Fruit fly (Drosophila melanogaster) whole organism, embryonic: Measurements from ENCODE around the gene His3.3A.
A peak's percentile ranks its signal among the peaks of the same experiment; 100 is the strongest.

Experiments used
- Bdp1 ChIP-seq: fragments of 200-800 bp; sonication (Bioruptor generic); optimal IDR thresholded peaks from 3 replicates; lab custom pipeline; 2016; ENCODE audit warnings: missing biosample characterization, missing genetic modification characterization
- C15 ChIP-seq: fragments of 200-800 bp; sonication (Bioruptor generic); IDR thresholded peaks from 3 replicates; pipeline ENCODE4 v1.3.6; 2022; ENCODE audit warnings: missing biosample characterization, missing genetic modification characterization
- CG10366 ChIP-seq: fragments of 200-800 bp; sonication (Bioruptor generic); IDR thresholded peaks from 2 replicates; pipeline ENCODE4 v1.3.6; 2022; ENCODE audit warnings: missing biosample characterization, missing genetic modification characterization
- CG11247 ChIP-seq: fragments of 200-800 bp; sonication (Bioruptor generic); IDR thresholded peaks from 2 replicates; pipeline ENCODE4 v1.3.6; 2022; ENCODE audit warnings: missing biosample characterization, missing genetic modification characterization
- CG11456 ChIP-seq: fragments of 200-800 bp; sonication (Bioruptor generic); IDR thresholded peaks from 3 replicates; pipeline ENCODE4 v1.3.6; 2022; ENCODE audit warnings: missing biosample characterization, missing genetic modification characterization
- CG12236 ChIP-seq: fragments of 200-800 bp; sonication (Bioruptor generic); optimal IDR thresholded peaks from 2 replicates; lab custom pipeline; 2016; ENCODE audit warnings: missing biosample characterization, missing genetic modification characterization
- CG14965 ChIP-seq: fragments of 200-800 bp; sonication (Bioruptor generic); optimal IDR thresholded peaks from 2 replicates; lab custom pipeline; 2016; ENCODE audit warnings: missing biosample characterization, missing genetic modification characterization, borderline replicate concordance
- CG15073 ChIP-seq: fragments of 200-800 bp; sonication (Bioruptor generic); optimal IDR thresholded peaks from 2 replicates; lab custom pipeline; 2016; ENCODE audit warnings: missing biosample characterization, missing genetic modification characterization
- CG17359 ChIP-seq: fragments of 200-800 bp; sonication (Bioruptor generic); optimal IDR thresholded peaks from 3 replicates; lab custom pipeline; 2018; ENCODE audit warnings: missing biosample characterization, mild to moderate bottlenecking, missing genetic modification characterization, moderate library complexity
- CG2129 ChIP-seq: fragments of 200-800 bp; sonication (Bioruptor generic); IDR thresholded peaks from 2 replicates; pipeline ENCODE4 v1.3.6; 2022; ENCODE audit warnings: missing biosample characterization, missing genetic modification characterization; ENCODE audit not compliant: partially characterized antibody
- CG2712 ChIP-seq: fragments of 200-800 bp; optimal IDR thresholded peaks from 3 replicates; lab custom pipeline; 2019; ENCODE audit warnings: missing biosample characterization, mild to moderate bottlenecking, missing genetic modification characterization, moderate library complexity
- CG3995 ChIP-seq: fragments of 200-800 bp; sonication (Bioruptor generic); optimal IDR thresholded peaks from 3 replicates; lab custom pipeline; 2016; ENCODE audit warnings: missing biosample characterization, missing genetic modification characterization
- CG5245 ChIP-seq: fragments of 200-800 bp; sonication (Bioruptor generic); optimal IDR thresholded peaks from 3 replicates; lab custom pipeline; 2016; ENCODE audit warnings: missing biosample characterization, missing genetic modification characterization
- CG5953 ChIP-seq: fragments of 200-800 bp; sonication (Bioruptor generic); IDR thresholded peaks from 2 replicates; pipeline ENCODE4 v1.3.6; 2022; ENCODE audit warnings: missing biosample characterization, missing genetic modification characterization
- CG6813 ChIP-seq: fragments of 200-800 bp; sonication (Bioruptor generic); optimal IDR thresholded peaks from 2 replicates; lab custom pipeline; 2017; ENCODE audit warnings: missing biosample characterization, missing genetic modification characterization, mild to moderate bottlenecking, moderate library complexity, missing genetic modification reagents
- CG8281 ChIP-seq: fragments of 200-800 bp; sonication (Bioruptor generic); optimal IDR thresholded peaks from 2 replicates; lab custom pipeline; 2018; ENCODE audit warnings: missing biosample characterization, mild to moderate bottlenecking, missing genetic modification characterization, moderate library complexity
- CG9797 ChIP-seq: fragments of 200-800 bp; sonication (Bioruptor generic); optimal IDR thresholded peaks from 3 replicates; lab custom pipeline; 2018; ENCODE audit warnings: missing biosample characterization, mild to moderate bottlenecking, missing genetic modification characterization
- CTCF ChIP-seq: fragments of 200-800 bp; sonication (Bioruptor generic); optimal IDR thresholded peaks from 2 replicates; lab custom pipeline; 2017; ENCODE audit warnings: missing biosample characterization, mild to moderate bottlenecking, missing genetic modification characterization, moderate library complexity
- Dek ChIP-seq: fragments of 200-800 bp; sonication (Bioruptor generic); optimal IDR thresholded peaks from 3 replicates; lab custom pipeline; 2019; ENCODE audit warnings: missing biosample characterization, mild to moderate bottlenecking, missing genetic modification characterization, moderate library complexity
- Drgx ChIP-seq: fragments of 200-800 bp; sonication (Bioruptor generic); IDR thresholded peaks from 2 replicates; pipeline ENCODE4 v1.3.6; 2022; ENCODE audit warnings: missing biosample characterization, missing genetic modification characterization
- Ets65A ChIP-seq: fragments of 200-800 bp; sonication (Bioruptor generic); peaks from one replicate; lab custom pipeline; 2016; ENCODE audit warnings: missing biosample characterization, missing genetic modification characterization
- HLH3B ChIP-seq: fragments of 200-800 bp; sonication (Bioruptor generic); IDR thresholded peaks from 2 replicates; pipeline ENCODE4 v1.3.6; 2022; ENCODE audit warnings: missing biosample characterization, missing genetic modification characterization
- MESR4 ChIP-seq: fragments of 200-800 bp; sonication (Bioruptor generic); optimal IDR thresholded peaks from 2 replicates; lab custom pipeline; 2018; ENCODE audit warnings: missing biosample characterization, mild to moderate bottlenecking, missing genetic modification characterization, moderate library complexity
- NFAT ChIP-seq: fragments of 200-800 bp; sonication (Bioruptor generic); IDR thresholded peaks from 2 replicates; pipeline ENCODE4 v1.3.6; 2022; ENCODE audit warnings: missing biosample characterization, missing genetic modification characterization
- NK7.1 ChIP-seq: fragments of 200-800 bp; sonication (Bioruptor generic); optimal IDR thresholded peaks from 3 replicates; lab custom pipeline; 2016; ENCODE audit warnings: missing biosample characterization, missing genetic modification characterization
- Ptx1 ChIP-seq: fragments of 200-800 bp; sonication (Bioruptor generic); IDR thresholded peaks from 2 replicates; pipeline ENCODE4 v1.3.6; 2022; ENCODE audit warnings: missing biosample characterization, missing genetic modification characterization
- Side ChIP-seq: fragments of 200-800 bp; sonication (Bioruptor generic); optimal IDR thresholded peaks from 2 replicates; lab custom pipeline; 2016; ENCODE audit warnings: missing biosample characterization, missing genetic modification characterization
- Trl ChIP-seq, 3 experiments: fragments of >200 bp in 2 of 3; fragments of 200-800 bp in 1 of 3; sonication (Bioruptor generic) in 1 of 3; optimal IDR thresholded peaks; 2 replicates in 1 of 3; 3 replicates in 2 of 3; lab custom pipeline; 2016 to 2017; ENCODE audit warnings: missing biosample characterization in 1 of 3, missing genetic modification characterization in 1 of 3
- ab ChIP-seq: fragments of 200-800 bp; sonication (Bioruptor generic); optimal IDR thresholded peaks from 2 replicates; lab custom pipeline; 2016; ENCODE audit warnings: missing biosample characterization, missing genetic modification characterization
- ara ChIP-seq: fragments of 200-800 bp; sonication (Bioruptor generic); IDR thresholded peaks from 2 replicates; pipeline ENCODE4 v1.3.6; 2022; ENCODE audit warnings: missing biosample characterization, missing genetic modification characterization
- ato ChIP-seq: fragments of 200-800 bp; sonication (Bioruptor generic); IDR thresholded peaks from 2 replicates; pipeline ENCODE4 v1.3.6; 2022; ENCODE audit warnings: missing biosample characterization, missing genetic modification characterization; ENCODE audit not compliant: partially characterized antibody
- az2 ChIP-seq: fragments of 200-800 bp; sonication (Bioruptor generic); optimal IDR thresholded peaks from 3 replicates; lab custom pipeline; 2016; ENCODE audit warnings: missing biosample characterization, missing genetic modification characterization
- bbx ChIP-seq: fragments of 200-800 bp; sonication (Bioruptor generic); IDR thresholded peaks from 2 replicates; pipeline ENCODE4 v1.3.6; 2022; ENCODE audit warnings: missing biosample characterization, missing genetic modification characterization; ENCODE audit not compliant: partially characterized antibody
- bcd ChIP-seq: fragments of 200-800 bp; sonication (Bioruptor generic); optimal IDR thresholded peaks from 2 replicates; lab custom pipeline; 2017; ENCODE audit warnings: missing biosample characterization, mild to moderate bottlenecking, missing genetic modification characterization
- dimm ChIP-seq: fragments of 200-800 bp; sonication (Bioruptor generic); IDR thresholded peaks from 2 replicates; pipeline ENCODE4 v1.3.6; 2022; ENCODE audit warnings: missing biosample characterization, missing genetic modification characterization
- emc ChIP-seq: fragments of 200-800 bp; sonication (Bioruptor generic); optimal IDR thresholded peaks from 2 replicates; lab custom pipeline; 2016; ENCODE audit warnings: missing biosample characterization, missing genetic modification characterization
- grn ChIP-seq: fragments of 200-800 bp; sonication (Bioruptor generic); optimal IDR thresholded peaks from 3 replicates; lab custom pipeline; 2017; ENCODE audit warnings: missing biosample characterization, missing genetic modification characterization
- hb ChIP-seq: fragments of 200-800 bp; sonication (Bioruptor generic); IDR thresholded peaks from 3 replicates; pipeline ENCODE4 v1.3.6; 2022; ENCODE audit warnings: missing biosample characterization, missing genetic modification characterization; ENCODE audit not compliant: partially characterized antibody
- jing ChIP-seq: fragments of 200-800 bp; sonication (Bioruptor generic); optimal IDR thresholded peaks from 2 replicates; lab custom pipeline; 2018; ENCODE audit warnings: missing biosample characterization, mild to moderate bottlenecking, missing genetic modification characterization
- jumu ChIP-seq: fragments of 200-800 bp; sonication (Bioruptor generic); optimal IDR thresholded peaks from 3 replicates; lab custom pipeline; 2016; ENCODE audit warnings: missing biosample characterization, missing genetic modification characterization
- knrl ChIP-seq: fragments of 200-800 bp; sonication (Bioruptor generic); IDR thresholded peaks from 3 replicates; pipeline ENCODE4 v1.3.6; 2022; ENCODE audit warnings: missing biosample characterization, missing genetic modification characterization; ENCODE audit not compliant: partially characterized antibody
- pzg ChIP-seq: fragments of 200-800 bp; sonication (Bioruptor generic); optimal IDR thresholded peaks from 3 replicates; lab custom pipeline; 2018; ENCODE audit warnings: missing biosample characterization, mild to moderate bottlenecking, missing genetic modification characterization, moderate library complexity
- sens ChIP-seq: fragments of 200-800 bp; sonication (Bioruptor generic); peaks from one replicate; lab custom pipeline; 2016; ENCODE audit warnings: missing biosample characterization, missing genetic modification characterization
- slbo ChIP-seq: fragments of 200-800 bp; sonication (Bioruptor generic); IDR thresholded peaks from 2 replicates; pipeline ENCODE4 v1.3.6; 2022; ENCODE audit warnings: missing biosample characterization, missing genetic modification characterization
- tx ChIP-seq: fragments of 200-800 bp; sonication (Bioruptor generic); optimal IDR thresholded peaks from 2 replicates; lab custom pipeline; 2016; ENCODE audit warnings: missing biosample characterization, missing genetic modification characterization
- vfl ChIP-seq: fragments of 200-800 bp; sonication (Bioruptor generic); optimal IDR thresholded peaks from 2 replicates; lab custom pipeline; 2016; ENCODE audit warnings: missing biosample characterization, missing genetic modification characterization
- vnd ChIP-seq: fragments of 200-800 bp; sonication (Bioruptor generic); IDR thresholded peaks from 3 replicates; pipeline ENCODE4 v1.3.6; 2022; ENCODE audit warnings: missing biosample characterization, missing genetic modification characterization; ENCODE audit not compliant: partially characterized antibody
- wdn ChIP-seq: fragments of 200-800 bp; sonication (Bioruptor generic); IDR thresholded peaks from 2 replicates; pipeline ENCODE4 v1.3.6; 2022; ENCODE audit warnings: missing biosample characterization, missing genetic modification characterization

Gene His3.3A

dm6 chr2L:5088649-5089270, 33.9 kb downstream of the His3.3A start (continued):
- TF ChIP-seq wdn: no peak
- TF ChIP-seq bbx (GFP tag; lab: Robert Waterston, UW): peak; percentile 42; the same call in 1 of the 2 replicates
- no peak for TF ChIP-seq CG6813 (GFP tag; lab: Kevin White, UChicago)
- TF ChIP-seq CG5953 (GFP tag; lab: Robert Waterston, UW): no peak
- no peak for TF ChIP-seq tx
- no peak for TF ChIP-seq Side
- TF ChIP-seq, all 482 proteins: peak for 19

dm6 chr2L:5089642-5090041, 34.8 kb downstream of the His3.3A start:
- TF ChIP-seq vnd (GFP tag; lab: Robert Waterston, UW) (no peak), CG9797 (no peak), CG2712 (no peak), CG11456 (GFP tag; lab: Robert Waterston, UW) (no peak), Ptx1 (GFP tag; lab: Robert Waterston, UW) (no peak), CG2129 (GFP tag; lab: Robert Waterston, UW) (no peak), NK7.1 (GFP tag; lab: Kevin White, UChicago) (no peak), NFAT (GFP tag; lab: Robert Waterston, UW) (no peak)

DNA sequence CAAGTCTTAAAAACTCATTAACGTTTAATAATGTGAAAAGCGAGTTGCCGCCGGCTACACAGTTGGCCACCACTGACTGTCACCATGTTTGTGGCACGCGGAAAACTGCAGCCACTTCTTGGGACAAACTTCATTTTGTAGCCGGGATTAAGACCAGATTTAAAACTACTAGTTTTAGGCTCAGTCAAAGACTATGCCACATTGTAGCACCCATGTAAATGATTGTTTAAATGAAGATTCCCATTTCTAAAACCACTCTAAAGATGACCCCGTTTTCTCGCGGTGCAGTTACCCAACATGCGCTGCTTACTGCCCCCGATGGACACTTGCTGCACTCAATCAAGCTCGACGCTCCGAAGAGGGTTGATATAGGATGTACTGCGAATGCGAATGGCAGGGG, 35.5 kb downstream of the His3.3A start:
- TF ChIP-seq knrl (GFP tag; lab: Robert Waterston, UW) (no peak), ato (GFP tag; lab: Robert Waterston, UW) (no peak), MESR4 (no peak), CG5245 (GFP tag; lab: Kevin White, UChicago) (no peak), jing (GFP tag; lab: Kevin White, UChicago) (no peak), dimm (no peak), CG15073 (GFP tag; lab: Kevin White, UChicago) (no peak), Bdp1 (GFP tag; lab: Kevin White, UChicago) (no peak), hb (no peak), ara (GFP tag; lab: Robert Waterston, UW) (no peak), bcd (GFP tag; lab: Kevin White, UChicago) (no peak), az2 (GFP tag; lab: Kevin White, UChicago) (no peak), ab (GFP tag; lab: Kevin White, UChicago) (no peak), Drgx (GFP tag; lab: Robert Waterston, UW) (peak; percentile 44; the same call in 1 of the 2 replicates), CG10366 (GFP tag; lab: Robert Waterston, UW) (peak; percentile 7; the same call in 1 of the 2 replicates)

- no peak for TF ChIP-seq CG12236
- TF ChIP-seq pzg (GFP tag; lab: Kevin White, UChicago): no peak
- no peak for TF ChIP-seq CG11247 (GFP tag; lab: Robert Waterston, UW)
- TF ChIP-seq CG17359: no peak
- TF ChIP-seq Dek (tag; lab: Kevin White, UChicago): peak; percentile 4
- TF ChIP-seq CG3995 (GFP tag; lab: Kevin White, UChicago): peak; percentile 12
- no peak for TF ChIP-seq Trl (optimal IDR thresholded peaks at IDR 0.05; lab: Kevin White, UChicago)
- no peak for TF ChIP-seq Trl (GFP tag; optimal IDR thresholded peaks at IDR 0.05; lab: Kevin White, UChicago)
- TF ChIP-seq slbo (GFP tag; lab: Robert Waterston, UW): peak; percentile 17; the same call in 1 of the 2 replicates
- TF ChIP-seq CG6813 (GFP tag; lab: Kevin White, UChicago): no peak
- no peak for TF ChIP-seq C15 (GFP tag; lab: Robert Waterston, UW)
- TF ChIP-seq jumu (GFP tag; lab: Kevin White, UChicago): no peak
- no peak for TF ChIP-seq CG14965 (GFP tag; lab: Kevin White, UChicago)
- TF ChIP-seq CG8281: no peak
- TF ChIP-seq grn (GFP tag; lab: Kevin White, UChicago): no peak
- TF ChIP-seq emc (GFP tag; lab: Kevin White, UChicago): no peak
- TF ChIP-seq CTCF (GFP tag; lab: Kevin White, UChicago): no peak
- peak; percentile 6 for TF ChIP-seq Ets65A (GFP tag; lab: Kevin White, UChicago)
- TF ChIP-seq HLH3B: no peak
- peak; percentile 65 for TF ChIP-seq sens (GFP tag; lab: Kevin White, UChicago)
- TF ChIP-seq vfl (GFP tag; lab: Kevin White, UChicago): no peak
Observed at dm6 chr2L:5092145-5092544, 37.3 kb downstream of the His3.3A start.
